Fruit fly (Drosophila melanogaster) whole organism, adult: Measurements from ENCODE around the gene Ccdc85.

Experiments used
- CG11617 ChIP-seq: fragments of 200-800 bp; sonication (Bioruptor generic); optimal IDR thresholded peaks from 2 replicates; lab custom pipeline; 2017; ENCODE audit warnings: mild to moderate bottlenecking, missing biosample characterization, missing genetic modification reagents, missing genetic modification characterization
- CG5204 ChIP-seq: fragments of 200-800 bp; sonication (Bioruptor generic); optimal IDR thresholded peaks from 2 replicates; lab custom pipeline; 2016; ENCODE audit warnings: missing biosample characterization, missing genetic modification characterization
- Hr96 ChIP-seq: fragments of 200-800 bp; sonication (Bioruptor generic); optimal IDR thresholded peaks from 2 replicates; lab custom pipeline; 2016; ENCODE audit warnings: missing biosample characterization, missing genetic modification characterization
- pad ChIP-seq: fragments of 200-800 bp; sonication (Bioruptor generic); optimal IDR thresholded peaks from 3 replicates; lab custom pipeline; 2017; ENCODE audit warnings: missing biosample characterization, missing genetic modification characterization, mild to moderate bottlenecking, moderate library complexity, missing genetic modification reagents

- no peak for TF ChIP-seq CG11617 (GFP tag; lab: Kevin White, UChicago)
- TF ChIP-seq Hr96 (GFP tag; lab: Kevin White, UChicago): no peak
- TF ChIP-seq pad (GFP tag; lab: Kevin White, UChicago): no peak
- no peak for TF ChIP-seq CG5204 (GFP tag; lab: Kevin White, UChicago)
Observed at dm6 chr2L:2993236-2993635, 5.8 kb upstream of the Ccdc85 start.
